Fruit fly (Drosophila melanogaster): ENCODE results near the gene Upf2.

The Upf2 gene

DNA sequence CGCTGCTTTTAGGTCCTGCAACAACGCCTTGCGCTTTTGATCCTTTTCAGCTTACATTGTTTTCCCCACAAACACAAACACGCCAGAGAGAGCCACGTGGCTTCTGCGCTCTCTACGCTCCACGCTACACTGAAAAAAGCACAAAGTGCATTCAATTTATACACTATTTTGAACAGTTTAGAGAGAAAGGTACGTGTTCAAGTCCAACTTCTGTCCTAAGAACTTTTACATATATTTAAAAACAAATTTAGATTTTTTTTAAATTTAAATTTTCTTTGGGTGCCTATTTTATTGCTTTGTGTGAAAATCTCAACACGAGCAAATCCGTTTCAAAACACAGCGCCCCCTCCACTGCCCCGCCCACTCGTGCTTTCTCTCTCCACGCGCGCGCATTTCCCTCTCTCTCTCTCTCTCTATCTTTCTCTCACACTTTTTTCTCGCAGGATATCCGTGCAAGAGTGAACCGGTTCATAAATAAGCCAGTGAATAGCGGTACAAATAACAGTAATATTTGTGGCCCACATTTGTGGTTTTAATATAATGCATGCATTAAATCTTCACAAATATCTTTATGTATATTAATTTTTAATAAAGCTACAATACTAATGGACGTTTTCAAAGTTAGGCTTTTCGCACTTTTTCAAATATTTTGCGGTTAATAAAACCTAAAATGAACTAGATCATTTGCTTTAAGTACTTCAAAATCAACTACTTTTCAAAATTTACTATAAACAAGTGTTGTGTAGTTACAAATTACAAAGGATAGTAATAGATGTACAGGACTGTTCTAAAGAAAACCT, 25.0 kb upstream of the Upf2 start (continued):
- TF ChIP-seq dac (GFP tag; optimal IDR thresholded peaks at IDR 0.05) (peak; percentile 60), CG3919 (GFP tag; optimal IDR thresholded peaks at IDR 0.05) (peak; percentile 83), cyc (GFP tag; optimal IDR thresholded peaks at IDR 0.05) (peak; percentile 75), CG11902 (GFP tag; optimal IDR thresholded peaks at IDR 0.05) (peak; percentile 13), vri (GFP tag; optimal IDR thresholded peaks at IDR 0.05) (peak; percentile 61), CG6163 (GFP tag; IDR thresholded peaks at IDR 0.05) (peak; percentile 90), CG7368 (GFP tag; optimal IDR thresholded peaks at IDR 0.05) (peak; percentile 70), Sox15 (GFP tag; optimal IDR thresholded peaks at IDR 0.05) (peak; percentile 48), Sox102F (GFP tag; optimal IDR thresholded peaks at IDR 0.05) (peak; percentile 72), salr (GFP tag; optimal IDR thresholded peaks at IDR 0.05) (peak; percentile 52 to 76), CG6808 (GFP tag; optimal IDR thresholded peaks at IDR 0.05) (peak; percentile 60), Hr39 (GFP tag; optimal IDR thresholded peaks at IDR 0.05) (peak; percentile 60), Eip93F (GFP tag; optimal IDR thresholded peaks at IDR 0.05) (peak; percentile 41), eg (GFP tag; IDR thresholded peaks at IDR 0.05) (peak; percentile 89), Sox14 (GFP tag; optimal IDR thresholded peaks at IDR 0.05) (peak; percentile 73), pdm3 (GFP tag; optimal IDR thresholded peaks at IDR 0.05) (peak; percentile 79), Hr4 (GFP tag; optimal IDR thresholded peaks at IDR 0.05) (peak; percentile 79), lz (GFP tag; optimal IDR thresholded peaks at IDR 0.05) (peak; percentile 73), Eip78C (GFP tag) (peak; percentile 93), Ets21C (GFP tag; optimal IDR thresholded peaks at IDR 0.05) (peak; percentile 29), Met (GFP tag; optimal IDR thresholded peaks at IDR 0.05) (peak; percentile 77), CG10631 (GFP tag; optimal IDR thresholded peaks at IDR 0.05) (peak; percentile 85), CG11294 (GFP tag; IDR thresholded peaks at IDR 0.05) (peak; percentile 78), Gug (GFP tag; IDR thresholded peaks at IDR 0.05) (peak; percentile 84), CG15336 (GFP tag; IDR thresholded peaks at IDR 0.05) (peak; percentile 93), Hr38 (GFP tag; optimal IDR thresholded peaks at IDR 0.05) (no peak), acj6 (GFP tag; optimal IDR thresholded peaks at IDR 0.05) (peak; percentile 80), Eip75B (GFP tag; optimal IDR thresholded peaks at IDR 0.05) (peak; percentile 76)

DNA sequence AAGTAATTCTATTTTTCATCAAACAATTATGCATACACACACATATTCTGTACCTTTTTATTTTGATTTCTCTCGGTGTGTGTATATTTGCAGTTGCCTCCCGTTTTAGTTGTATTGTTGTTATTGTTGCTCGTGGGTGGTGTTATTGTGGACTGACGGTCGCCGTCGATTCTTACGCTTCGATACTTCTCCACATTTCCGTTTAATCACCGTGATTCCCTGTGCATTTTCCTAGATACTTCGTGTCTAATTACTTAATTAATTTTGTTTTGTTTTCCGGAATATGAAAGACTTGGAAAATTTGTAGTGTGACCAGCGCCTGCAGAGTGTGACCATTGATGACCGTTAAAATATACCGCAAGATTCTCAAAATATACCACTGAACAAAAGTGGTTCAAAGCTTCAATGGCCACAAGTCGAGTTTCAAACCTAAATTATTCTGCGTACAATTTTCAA, 18.5 kb upstream of the Upf2 start, which contains the start of gene UbcE2H:
Gene UbcE2H (minus strand): TSS at position 343 of the 456 bp plus-strand sequence.
- TF ChIP-seq CG15336 (GFP tag; IDR thresholded peaks at IDR 0.05) = 0 out of 2 replicates have a peak, but pooled peaks have one; percentile 30
- no peak for TF ChIP-seq CG9139 (GFP tag; optimal IDR thresholded peaks at IDR 0.05)
- TF ChIP-seq CG3919 (GFP tag; optimal IDR thresholded peaks at IDR 0.05) = no peak
- TF ChIP-seq CG4318 (GFP tag; optimal IDR thresholded peaks at IDR 0.05) = no peak
- peak; percentile 72 for TF ChIP-seq svp (GFP tag)
- peak; percentile 18 for TF ChIP-seq net (GFP tag; optimal IDR thresholded peaks at IDR 0.05)
- no peak for TF ChIP-seq acj6 (GFP tag; optimal IDR thresholded peaks at IDR 0.05)
- TF ChIP-seq lz (GFP tag; optimal IDR thresholded peaks at IDR 0.05) = no peak
- no peak for TF ChIP-seq CG31627 (GFP tag; optimal IDR thresholded peaks at IDR 0.05)
- TF ChIP-seq CG1621 (tag; optimal IDR thresholded peaks at IDR 0.05) = peak; percentile 44
- peak; percentile 20 for TF ChIP-seq achi (GFP tag; optimal IDR thresholded peaks at IDR 0.05)
- TF ChIP-seq OdsH (GFP tag; optimal IDR thresholded peaks at IDR 0.05) = no peak
- no peak; the same call in 2 of the 3 replicates for TF ChIP-seq eg (GFP tag; IDR thresholded peaks at IDR 0.05)
- TF ChIP-seq Eip78C (GFP tag) = peak; percentile 58
- TF ChIP-seq dac (GFP tag; optimal IDR thresholded peaks at IDR 0.05) = no peak
- no peak for TF ChIP-seq CG11902 (GFP tag; optimal IDR thresholded peaks at IDR 0.05)
- no peak for TF ChIP-seq CG6163 (GFP tag; IDR thresholded peaks at IDR 0.05)
- no peak for TF ChIP-seq Smox (GFP tag; optimal IDR thresholded peaks at IDR 0.05)
- no peak for TF ChIP-seq CG6276 (GFP tag; optimal IDR thresholded peaks at IDR 0.05)
- TF ChIP-seq Hr39 (GFP tag; optimal IDR thresholded peaks at IDR 0.05) = no peak
- no peak for TF ChIP-seq CG34406 (GFP tag; optimal IDR thresholded peaks at IDR 0.05)
- TF ChIP-seq Blimp-1 (GFP tag; optimal IDR thresholded peaks at IDR 0.05) = no peak
- TF ChIP-seq CG8119 (GFP tag; IDR thresholded peaks at IDR 0.05) = no peak
- TF ChIP-seq CG32006 (GFP tag; optimal IDR thresholded peaks at IDR 0.05) = no peak
- no peak for TF ChIP-seq fd59A (GFP tag; optimal IDR thresholded peaks at IDR 0.05)
- TF ChIP-seq CG7368 (GFP tag; optimal IDR thresholded peaks at IDR 0.05) = no peak
- TF ChIP-seq Eip75B (GFP tag; optimal IDR thresholded peaks at IDR 0.05) = no peak
- TF ChIP-seq Hr38 (GFP tag; optimal IDR thresholded peaks at IDR 0.05) = no peak
- peak; percentile 12 for TF ChIP-seq CG6854 (GFP tag; optimal IDR thresholded peaks at IDR 0.05)
- TF ChIP-seq Sox15 (GFP tag; optimal IDR thresholded peaks at IDR 0.05) = no peak
- no peak for TF ChIP-seq CG16779 (tag; optimal IDR thresholded peaks at IDR 0.05)
- no peak for TF ChIP-seq Gug (GFP tag; IDR thresholded peaks at IDR 0.05)
- no peak for TF ChIP-seq Met (GFP tag; optimal IDR thresholded peaks at IDR 0.05)
- no peak for TF ChIP-seq Sox102F (GFP tag; optimal IDR thresholded peaks at IDR 0.05)
- TF ChIP-seq Ets96B (tag; optimal IDR thresholded peaks at IDR 0.05) = no peak
- no peak for TF ChIP-seq vri (GFP tag; optimal IDR thresholded peaks at IDR 0.05)
- TF ChIP-seq topi (GFP tag; optimal IDR thresholded peaks at IDR 0.05) = peak; percentile 47
